In genomic region chrIII:9239983-9240382, ce11 we compare ENCODE assay signal across 1 worm cellular context.
TF ChIP-seq lines count a peak whose summit lies in the region.

saeg-2 (plus strand) TSS chrIII:9240363.

TF ChIP-seq in whole organism, L1 larva, 84 proteins besides CTCF, POLR2A, EP300 and RAD21 (continued from another document):
- peak; percentile 38 for TF ChIP-seq swsn-7 (tag; optimal IDR thresholded peaks at IDR 0.05; lab: Kevin White, UChicago)
- no peak for TF ChIP-seq ztf-11 (tag; optimal IDR thresholded peaks at IDR 0.05; lab: Kevin White, UChicago)
- TF ChIP-seq rnt-1 (tag; optimal IDR thresholded peaks at IDR 0.05; lab: Kevin White, UChicago) = peak; percentile 12
- TF ChIP-seq ceh-88 (GFP tag; IDR thresholded peaks at IDR 0.05; lab: Robert Waterston, UW) = no peak
- peak; percentile 14 for TF ChIP-seq tbx-2 (tag; optimal IDR thresholded peaks at IDR 0.05; lab: Kevin White, UChicago)
- peak; percentile 7 for TF ChIP-seq nhr-20 (tag; optimal IDR thresholded peaks at IDR 0.05; lab: Kevin White, UChicago)
- peak; percentile 31 for TF ChIP-seq C16A3.4 (tag; optimal IDR thresholded peaks at IDR 0.05; lab: Kevin White, UChicago)
- peak in 1 of 3 experiments; percentile 26 for TF ChIP-seq dpl-1 (GFP tag; optimal IDR thresholded peaks at IDR 0.05; lab: Kevin White, UChicago)
- TF ChIP-seq nhr-237 (tag; optimal IDR thresholded peaks at IDR 0.05; lab: Kevin White, UChicago) = no peak
- TF ChIP-seq fos-1 (tag; optimal IDR thresholded peaks at IDR 0.05; lab: Kevin White, UChicago) = no peak
- TF ChIP-seq jun-1 (tag; optimal IDR thresholded peaks at IDR 0.05; lab: Kevin White, UChicago) = peak; percentile 18
- no peak for TF ChIP-seq F16B12.6 (tag; optimal IDR thresholded peaks at IDR 0.05; lab: Kevin White, UChicago)
- peak; percentile 3 for TF ChIP-seq xbp-1 (tag; optimal IDR thresholded peaks at IDR 0.05; lab: Kevin White, UChicago)
- TF ChIP-seq snu-23 (GFP tag; optimal IDR thresholded peaks at IDR 0.05; lab: Kevin White, UChicago) = peak; percentile 62
- TF ChIP-seq hlh-4 (tag; optimal IDR thresholded peaks at IDR 0.05; lab: Kevin White, UChicago) = no peak
- TF ChIP-seq hpl-2 (GFP tag; optimal IDR thresholded peaks at IDR 0.05; lab: Kevin White, UChicago) = no peak
- TF ChIP-seq tlp-1 (tag; optimal IDR thresholded peaks at IDR 0.05; lab: Kevin White, UChicago) = no peak
- peak; percentile 76 for TF ChIP-seq lin-14 (GFP tag; optimal IDR thresholded peaks at IDR 0.05; lab: Kevin White, UChicago)
- TF ChIP-seq nhr-47 (tag; optimal IDR thresholded peaks at IDR 0.05; lab: Kevin White, UChicago) = peak; percentile 5
- peak; percentile 35 to 64 for TF ChIP-seq lsy-2 (tag; optimal IDR thresholded peaks at IDR 0.05; lab: Kevin White, UChicago)
- no peak for TF ChIP-seq ceh-63 (GFP tag; optimal IDR thresholded peaks at IDR 0.05; lab: Kevin White, UChicago)
- TF ChIP-seq egl-13 (tag; optimal IDR thresholded peaks at IDR 0.05; lab: Kevin White, UChicago) = no peak
- TF ChIP-seq unc-130 (tag; optimal IDR thresholded peaks at IDR 0.05; lab: Kevin White, UChicago) = no peak
- peak in 1 of 3 experiments; percentile 27 for TF ChIP-seq ceh-82 (tag; optimal IDR thresholded peaks at IDR 0.05; lab: Kevin White, UChicago)
- peak; percentile 5 for TF ChIP-seq skn-1 (tag; optimal IDR thresholded peaks at IDR 0.05; lab: Kevin White, UChicago)
